Fruit fly (Drosophila melanogaster) whole organism, wandering third instar larva: ENCODE results near the gene Wdr92.

Experiments used
- CG32264 ChIP-seq: fragments of 200-800 bp; sonication (Bioruptor generic); optimal IDR thresholded peaks from 2 replicates; lab custom pipeline; 2016; ENCODE audit warnings: missing biosample characterization, missing genetic modification characterization
- CG9705 ChIP-seq: fragments of 200-800 bp; sonication (Bioruptor generic); optimal IDR thresholded peaks from 2 replicates; lab custom pipeline; 2018; ENCODE audit warnings: missing biosample characterization, mild to moderate bottlenecking, missing genetic modification characterization
- CrebA ChIP-seq: fragments of 200-800 bp; sonication (Bioruptor generic); optimal IDR thresholded peaks from 2 replicates; lab custom pipeline; 2016; ENCODE audit warnings: missing biosample characterization, mild to moderate bottlenecking, missing genetic modification characterization, borderline replicate concordance
- Dfd ChIP-seq: fragments of >200 bp; optimal IDR thresholded peaks from 2 replicates; lab custom pipeline; 2017; ENCODE audit warnings: missing biosample characterization, missing genetic modification characterization
- Dif ChIP-seq: fragments of 200-275, 200-300 bp; sonication (Bioruptor generic); optimal IDR thresholded peaks from 2 replicates; lab custom pipeline; 2018; ENCODE audit warnings: missing biosample characterization, missing genetic modification characterization; ENCODE audit not compliant: partially characterized antibody
- GATAd ChIP-seq: sonication (Bioruptor generic); optimal IDR thresholded peaks from 2 replicates; lab custom pipeline; 2016; ENCODE audit warnings: missing biosample characterization, missing genetic modification characterization
- HLH106 ChIP-seq: fragments of 200-800 bp; optimal IDR thresholded peaks from 3 replicates; lab custom pipeline; 2019; ENCODE audit warnings: missing biosample characterization, mild to moderate bottlenecking, missing genetic modification characterization, moderate library complexity
- Hnf4 ChIP-seq: fragments of 200-800 bp; sonication (Bioruptor generic); optimal IDR thresholded peaks from 2 replicates; lab custom pipeline; 2016; ENCODE audit warnings: missing biosample characterization, mild to moderate bottlenecking, missing genetic modification characterization
- Hr78 ChIP-seq: fragments of >200 bp; optimal IDR thresholded peaks from 2 replicates; lab custom pipeline; 2017; ENCODE audit warnings: missing biosample characterization, missing genetic modification characterization
- Hr83 ChIP-seq: fragments of 200-300 bp; sonication (Bioruptor generic); optimal IDR thresholded peaks from 2 replicates; lab custom pipeline; 2016; ENCODE audit warnings: missing biosample characterization, mild to moderate bottlenecking, missing genetic modification characterization, moderate library complexity; ENCODE audit not compliant: poor library complexity, severe bottlenecking
- Jra ChIP-seq: sonication (Bioruptor generic); optimal IDR thresholded peaks from 2 replicates; lab custom pipeline; 2016; ENCODE audit warnings: missing biosample characterization, missing genetic modification characterization
- Mio ChIP-seq: sonication (Bioruptor generic); optimal IDR thresholded peaks from 2 replicates; lab custom pipeline; 2016; ENCODE audit warnings: missing biosample characterization, missing genetic modification characterization
- Myc ChIP-seq: fragments of >200 bp; optimal IDR thresholded peaks from 2 replicates; lab custom pipeline; 2017
- N ChIP-seq: fragments of >200 bp; optimal IDR thresholded peaks from 2 replicates; lab custom pipeline; 2018; ENCODE audit warnings: missing biosample characterization, missing external identifiers, missing genetic modification characterization
- OdsH ChIP-seq: fragments of 200-800 bp; sonication (Bioruptor generic); optimal IDR thresholded peaks from 2 replicates; lab custom pipeline; 2016; ENCODE audit warnings: missing biosample characterization, mild to moderate bottlenecking, missing genetic modification characterization
- Rel ChIP-seq, 2 experiments: fragments of 200-800 bp; sonication (Bioruptor generic) in 1 of 2; optimal IDR thresholded peaks; 2 replicates in 1 of 2; 3 replicates in 1 of 2; lab custom pipeline; 2016 to 2019; ENCODE audit warnings: mild to moderate bottlenecking in 2 of 2, missing biosample characterization in 2 of 2, missing genetic modification characterization in 2 of 2, moderate library complexity in 1 of 2
- Sp1 ChIP-seq: fragments of 200-800 bp; sonication (Bioruptor generic); optimal IDR thresholded peaks from 3 replicates; lab custom pipeline; 2019; ENCODE audit warnings: missing biosample characterization, mild to moderate bottlenecking, missing genetic modification characterization, moderate library complexity
- Vsx2 ChIP-seq: fragments of 200-300, 225-300 bp; sonication (Bioruptor generic); optimal IDR thresholded peaks from 2 replicates; lab custom pipeline; 2018; ENCODE audit warnings: missing biosample characterization, missing genetic modification characterization; ENCODE audit not compliant: partially characterized antibody
- br ChIP-seq: fragments of 200-800 bp; sonication (Bioruptor generic); optimal IDR thresholded peaks from 2 replicates; lab custom pipeline; 2016; ENCODE audit warnings: missing biosample characterization, missing genetic modification characterization
- brk ChIP-seq: fragments of 200-800 bp; sonication (Bioruptor generic); optimal IDR thresholded peaks from 2 replicates; lab custom pipeline; 2016; ENCODE audit warnings: missing biosample characterization, mild to moderate bottlenecking, missing genetic modification characterization
- dl ChIP-seq, 2 experiments: fragments of 175-275, 200-275 bp in 1 of 2; fragments of 200-275 bp in 1 of 2; sonication (Bioruptor generic); optimal IDR thresholded peaks; lab custom pipeline; 2018; ENCODE audit warnings: mild to moderate bottlenecking in 2 of 2, missing biosample characterization in 2 of 2, missing genetic modification characterization in 2 of 2, moderate library complexity in 2 of 2; ENCODE audit not compliant: partially characterized antibody in 2 of 2, insufficient read depth in 1 of 2
- dmrt93B ChIP-seq: fragments of 200-800 bp; sonication (Bioruptor generic); optimal IDR thresholded peaks from 2 replicates; lab custom pipeline; 2018; ENCODE audit warnings: missing biosample characterization, mild to moderate bottlenecking, missing genetic modification characterization
- dsf ChIP-seq: sonication (Bioruptor generic); optimal IDR thresholded peaks from 2 replicates; lab custom pipeline; 2016; ENCODE audit warnings: missing biosample characterization, missing genetic modification characterization, borderline replicate concordance
- ey ChIP-seq: fragments of 200-800 bp; sonication (Bioruptor generic); optimal IDR thresholded peaks from 2 replicates; lab custom pipeline; 2016; ENCODE audit warnings: missing biosample characterization, missing genetic modification characterization
- fru ChIP-seq: fragments of 200-800 bp; sonication (Bioruptor generic); optimal IDR thresholded peaks from 3 replicates; lab custom pipeline; 2016; ENCODE audit warnings: missing biosample characterization, mild to moderate bottlenecking, missing genetic modification characterization
- h ChIP-seq: fragments of 200-800 bp; sonication (Bioruptor generic); optimal IDR thresholded peaks from 3 replicates; lab custom pipeline; 2016; ENCODE audit warnings: missing biosample characterization, mild to moderate bottlenecking, missing genetic modification characterization
- jim ChIP-seq: fragments of 175-275, 200-325 bp; sonication (Bioruptor generic); optimal IDR thresholded peaks from 2 replicates; lab custom pipeline; 2016; ENCODE audit warnings: missing biosample characterization, mild to moderate bottlenecking, missing genetic modification characterization
- lola ChIP-seq: fragments of >200 bp; optimal IDR thresholded peaks from 2 replicates; lab custom pipeline; 2017; ENCODE audit warnings: missing biosample characterization, missing genetic modification characterization
- pan ChIP-seq: fragments of >200 bp; optimal IDR thresholded peaks from 2 replicates; lab custom pipeline; 2017
- psq ChIP-seq: fragments of 200-800 bp; sonication (Bioruptor generic); optimal IDR thresholded peaks from 3 replicates; lab custom pipeline; 2017; ENCODE audit warnings: missing biosample characterization, mild to moderate bottlenecking, missing genetic modification characterization, moderate library complexity
- rgr ChIP-seq: fragments of 200-800 bp; sonication (Bioruptor generic); optimal IDR thresholded peaks from 3 replicates; lab custom pipeline; 2016; ENCODE audit warnings: missing biosample characterization, mild to moderate bottlenecking, missing genetic modification characterization
- tai ChIP-seq: sonication (Bioruptor generic); optimal IDR thresholded peaks from 2 replicates; lab custom pipeline; 2016; ENCODE audit warnings: missing biosample characterization, missing genetic modification characterization
- usp ChIP-seq: fragments of >200 bp; optimal IDR thresholded peaks from 2 replicates; lab custom pipeline; 2017; ENCODE audit warnings: missing biosample characterization, missing genetic modification characterization
- woc ChIP-seq: sonication (Bioruptor generic); optimal IDR thresholded peaks from 2 replicates; lab custom pipeline; 2016; ENCODE audit warnings: missing biosample characterization, mild to moderate bottlenecking, missing genetic modification characterization

Gene Wdr92

DNA sequence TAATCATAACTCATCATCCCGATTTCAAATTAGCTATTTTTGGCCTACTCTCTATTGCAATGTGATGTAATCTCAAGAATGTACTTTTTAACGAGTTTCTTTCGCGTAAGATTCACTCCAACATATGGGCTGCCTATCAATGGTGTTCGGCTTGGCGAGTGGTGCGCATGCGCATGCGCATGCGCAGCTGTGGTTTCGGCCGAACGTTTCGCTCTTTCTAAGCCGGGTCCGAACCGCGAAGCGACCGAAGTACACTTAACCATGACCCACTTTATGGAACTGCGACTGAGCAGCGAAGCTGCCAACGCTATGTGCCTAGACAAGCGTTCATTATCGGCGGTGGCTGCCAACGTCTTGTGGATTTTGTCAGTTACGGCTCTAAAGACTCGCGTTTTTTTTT lies 14.3 kb upstream of the Wdr92 start:
- TF ChIP-seq Vsx2 (GFP tag; lab: Kevin White, UChicago) (peak; percentile 15), Sp1 (GFP tag; lab: Kevin White, UChicago) (no peak)

DNA sequence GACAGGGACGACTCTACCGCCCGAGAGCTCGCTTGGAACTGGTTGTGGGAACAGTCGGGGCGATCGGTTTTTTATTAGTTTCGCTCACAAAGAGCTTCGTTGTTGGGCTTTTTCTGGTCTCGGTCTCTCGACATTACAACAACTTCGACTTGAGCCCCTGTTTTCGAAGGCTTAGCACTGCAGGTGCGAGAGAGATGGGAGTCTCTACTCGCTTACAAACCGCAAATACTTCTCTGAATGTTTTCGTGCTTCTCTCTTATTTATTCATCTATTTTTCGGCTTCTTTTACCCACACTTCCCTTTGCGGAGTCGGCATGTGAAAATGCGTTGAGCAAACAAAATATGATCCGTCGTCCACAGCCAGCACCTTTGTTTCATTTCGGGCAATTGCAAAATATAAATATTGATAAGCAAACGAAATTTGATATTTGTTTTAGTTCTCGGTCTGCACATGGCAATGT lies 12.1 kb upstream of the Wdr92 start, which contains the start of gene Tsp74F:
Gene Tsp74F, minus strand, starts transcription at position 48 of the 461 bp plus-strand sequence.
- peak; percentile 59 for TF ChIP-seq Vsx2 (GFP tag; lab: Kevin White, UChicago)
- TF ChIP-seq OdsH (GFP tag; lab: Kevin White, UChicago), result no peak
- TF ChIP-seq jim, result no peak
- TF ChIP-seq Hr78 (GFP tag; lab: Kevin White, UChicago), result no peak
- TF ChIP-seq woc, result no peak
- TF ChIP-seq usp (GFP tag; lab: Kevin White, UChicago), result no peak
- TF ChIP-seq brk (GFP tag; lab: Kevin White, UChicago), result no peak
- no peak for TF ChIP-seq Rel (GFP tag; optimal IDR thresholded peaks at IDR 0.05; lab: Kevin White, UChicago)
- no peak for TF ChIP-seq Rel (tag; optimal IDR thresholded peaks at IDR 0.05; lab: Kevin White, UChicago)
- TF ChIP-seq pan (lab: Kevin White, UChicago), result no peak
- TF ChIP-seq lola, result no peak
- no peak for TF ChIP-seq rgr (GFP tag; lab: Kevin White, UChicago)
- no peak for TF ChIP-seq HLH106 (tag; lab: Kevin White, UChicago)
- no peak for TF ChIP-seq Mio (GFP tag; lab: Kevin White, UChicago)
- no peak for TF ChIP-seq Hr83 (GFP tag; lab: Kevin White, UChicago)
- TF ChIP-seq Dif, result peak; percentile 30
- TF ChIP-seq N (GFP tag; lab: Kevin White, UChicago), result no peak
- TF ChIP-seq Jra (GFP tag; lab: Kevin White, UChicago), result no peak
- no peak for TF ChIP-seq dmrt93B
- TF ChIP-seq CG9705, result no peak
- no peak for TF ChIP-seq Dfd (GFP tag; lab: Kevin White, UChicago)
- TF ChIP-seq fru, result no peak
- no peak for TF ChIP-seq CrebA (GFP tag; lab: Kevin White, UChicago)
- no peak for TF ChIP-seq CG32264 (GFP tag; lab: Kevin White, UChicago)
- TF ChIP-seq Myc, result no peak
- TF ChIP-seq h (GFP tag; lab: Kevin White, UChicago), result no peak
- TF ChIP-seq GATAd (GFP tag; lab: Kevin White, UChicago), result no peak
- no peak for TF ChIP-seq ey (GFP tag; lab: Kevin White, UChicago)
- peak; percentile 56 for TF ChIP-seq psq (GFP tag; lab: Kevin White, UChicago)
- TF ChIP-seq br, result no peak
- TF ChIP-seq dl (GFP tag; optimal IDR thresholded peaks at IDR 0.05; lab: Kevin White, UChicago; ENCODE audit: insufficient read depth in 1 of 2, partially characterized antibody in 2 of 2), result peak in 1 of 2 experiments; percentile 10
- no peak for TF ChIP-seq tai (GFP tag; lab: Kevin White, UChicago)

DNA sequence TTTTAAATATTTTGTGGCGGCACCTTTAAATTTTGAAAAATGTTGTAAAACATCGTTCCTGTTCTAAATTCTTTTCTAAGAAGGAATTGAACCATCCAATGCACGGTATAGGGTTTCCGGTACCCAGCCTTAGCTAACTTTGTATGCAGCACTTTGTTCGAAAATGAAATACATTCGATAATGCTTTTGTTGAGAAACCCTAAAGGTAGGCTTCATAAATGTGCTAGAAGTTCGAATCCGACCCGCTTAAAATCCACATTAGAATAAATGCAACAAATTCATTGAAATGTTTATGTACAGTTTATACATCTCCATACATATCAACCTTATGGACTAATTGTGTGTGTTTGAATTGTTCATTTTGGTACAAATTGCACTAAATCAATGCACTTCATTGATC lies 9.3 kb upstream of the Wdr92 start:
- no peak for TF ChIP-seq ey (GFP tag; lab: Kevin White, UChicago)
- no peak for TF ChIP-seq Dif
- no peak for TF ChIP-seq usp (GFP tag; lab: Kevin White, UChicago)
- TF ChIP-seq dl (GFP tag; optimal IDR thresholded peaks at IDR 0.05; lab: Kevin White, UChicago; ENCODE audit: insufficient read depth in 1 of 2, partially characterized antibody in 2 of 2), result no peak
- TF ChIP-seq brk (GFP tag; lab: Kevin White, UChicago), result peak; percentile 19
- no peak for TF ChIP-seq fru
- peak; percentile 6 for TF ChIP-seq Vsx2 (GFP tag; lab: Kevin White, UChicago)
- TF ChIP-seq psq (GFP tag; lab: Kevin White, UChicago), result no peak
- no peak for TF ChIP-seq Dfd (GFP tag; lab: Kevin White, UChicago)
- no peak for TF ChIP-seq HLH106 (tag; lab: Kevin White, UChicago)
- no peak for TF ChIP-seq Hnf4 (GFP tag; lab: Kevin White, UChicago)
- TF ChIP-seq lola, result no peak
- TF ChIP-seq Myc, result peak; percentile 72
- no peak for TF ChIP-seq pan (lab: Kevin White, UChicago)
- no peak for TF ChIP-seq CG9705
- no peak for TF ChIP-seq Sp1 (GFP tag; lab: Kevin White, UChicago)
- peak; percentile 61 for TF ChIP-seq N (GFP tag; lab: Kevin White, UChicago)
- peak; percentile 8 for TF ChIP-seq Hr83 (GFP tag; lab: Kevin White, UChicago)
- no peak for TF ChIP-seq tai (GFP tag; lab: Kevin White, UChicago)
- TF ChIP-seq rgr (GFP tag; lab: Kevin White, UChicago), result no peak
- no peak for TF ChIP-seq dsf (GFP tag; lab: Kevin White, UChicago)
- no peak for TF ChIP-seq Hr78 (GFP tag; lab: Kevin White, UChicago)
